Fruit fly (Drosophila melanogaster): ENCODE data around the gene GILT1.

GILT1 gene

dm6 chr3R:13400902-13401721 is 550 bp downstream of the GILT1 start (continued):
- no peak; the same call in 1 of the 2 replicates for TF ChIP-seq Bgb (GFP tag; IDR thresholded peaks at IDR 0.05; ENCODE audit: partially characterized antibody)
- TF ChIP-seq D (optimal IDR thresholded peaks at IDR 0.05) = no peak
- peak; percentile 80 for TF ChIP-seq D (GFP tag; optimal IDR thresholded peaks at IDR 0.05)
- no peak for TF ChIP-seq fru (optimal IDR thresholded peaks at IDR 0.05)
- peak in 1 of 3 experiments; percentile 45 for TF ChIP-seq Stat92E (GFP tag; optimal IDR thresholded peaks at IDR 0.05)
- TF ChIP-seq twi (tag; optimal IDR thresholded peaks at IDR 0.05) = peak; percentile 80
- peak; percentile 85 for TF ChIP-seq CG34422 (GFP tag; IDR thresholded peaks at IDR 0.05)
- peak; percentile 84 for TF ChIP-seq nerfin-1 (tag; optimal IDR thresholded peaks at IDR 0.05)
- peak; percentile 58 for TF ChIP-seq NK7.1 (GFP tag; optimal IDR thresholded peaks at IDR 0.05)
- TF ChIP-seq mld (GFP tag; IDR thresholded peaks at IDR 0.05; ENCODE audit: partially characterized antibody) = no peak
- TF ChIP-seq crol (GFP tag; IDR thresholded peaks at IDR 0.05) = no peak
- peak; percentile 81 for TF ChIP-seq jumu (GFP tag; optimal IDR thresholded peaks at IDR 0.05)
- peak; percentile 96 for TF ChIP-seq dmrt99B (tag; optimal IDR thresholded peaks at IDR 0.05)
- TF ChIP-seq MTF-1 (GFP tag; optimal IDR thresholded peaks at IDR 0.05; ENCODE audit: borderline replicate concordance) = peak; percentile 64
- peak; percentile 75 for TF ChIP-seq CG14050 (GFP tag; IDR thresholded peaks at IDR 0.05)
- peak; percentile 84 for TF ChIP-seq maf-S (GFP tag; optimal IDR thresholded peaks at IDR 0.05)
- no peak for TF ChIP-seq Lpt (GFP tag; optimal IDR thresholded peaks at IDR 0.05)
- TF ChIP-seq Dip2 (GFP tag; IDR thresholded peaks at IDR 0.05) = no peak
- peak; percentile 68 for TF ChIP-seq ssp (GFP tag; IDR thresholded peaks at IDR 0.05)
- TF ChIP-seq Dbx (GFP tag; IDR thresholded peaks at IDR 0.05) = peak; percentile 42; the same call in 1 of the 3 replicates
- no peak for TF ChIP-seq Optix (GFP tag; IDR thresholded peaks at IDR 0.05)
- peak; percentile 63; the same call in 1 of the 2 replicates for TF ChIP-seq CG16779 (GFP tag; IDR thresholded peaks at IDR 0.05)
- 0 out of 2 replicates have a peak, but pooled peaks have one; percentile 32 for TF ChIP-seq ham (GFP tag; IDR thresholded peaks at IDR 0.05)
- TF ChIP-seq Hsf (GFP tag; optimal IDR thresholded peaks at IDR 0.05) = peak; percentile 93
- TF ChIP-seq tx (GFP tag; optimal IDR thresholded peaks at IDR 0.05) = peak; percentile 86
- TF ChIP-seq CG31224 (GFP tag; IDR thresholded peaks at IDR 0.05) = peak; percentile 77
- peak; percentile 79 for TF ChIP-seq Bdp1 (GFP tag; optimal IDR thresholded peaks at IDR 0.05)
- TF ChIP-seq grau (tag; optimal IDR thresholded peaks at IDR 0.05) = peak; percentile 93
- TF ChIP-seq Fer2 (tag; optimal IDR thresholded peaks at IDR 0.05) = peak; percentile 27
- TF ChIP-seq Camta (GFP tag; optimal IDR thresholded peaks at IDR 0.05) = peak; percentile 89
- TF ChIP-seq CG18764 (GFP tag; optimal IDR thresholded peaks at IDR 0.05) = peak; percentile 62
- TF ChIP-seq CG17359 (tag; optimal IDR thresholded peaks at IDR 0.05) = peak; percentile 82
- TF ChIP-seq TFAM (GFP tag; optimal IDR thresholded peaks at IDR 0.05) = peak; percentile 53
- TF ChIP-seq ken (GFP tag; IDR thresholded peaks at IDR 0.05) = no peak; the same call in 2 of the 3 replicates
- peak; percentile 85 for TF ChIP-seq CG17568 (GFP tag; optimal IDR thresholded peaks at IDR 0.05)
- peak; percentile 84 for TF ChIP-seq Dip3 (GFP tag; optimal IDR thresholded peaks at IDR 0.05)
- peak; percentile 86 for TF ChIP-seq kah (GFP tag; optimal IDR thresholded peaks at IDR 0.05)
- peak; percentile 70 for TF ChIP-seq CG12299 (tag; optimal IDR thresholded peaks at IDR 0.05)
- TF ChIP-seq hb (GFP tag; IDR thresholded peaks at IDR 0.05; ENCODE audit: partially characterized antibody) = no peak
- peak; percentile 61 for TF ChIP-seq CG5245 (GFP tag; optimal IDR thresholded peaks at IDR 0.05)
- TF ChIP-seq CG15479 (GFP tag; optimal IDR thresholded peaks at IDR 0.05) = no peak
- peak; percentile 92 for TF ChIP-seq CG8924 (tag; optimal IDR thresholded peaks at IDR 0.05)
- peak; percentile 86 for TF ChIP-seq zfh2 (GFP tag; optimal IDR thresholded peaks at IDR 0.05)
- peak; percentile 80 for TF ChIP-seq NC2α (GFP tag; optimal IDR thresholded peaks at IDR 0.05)
- TF ChIP-seq CG11560 (tag; IDR thresholded peaks at IDR 0.05) = peak; percentile 62; the same call in 2 of the 3 replicates
- TF ChIP-seq CG17186 (GFP tag; optimal IDR thresholded peaks at IDR 0.05) = peak; percentile 55
- TF ChIP-seq CG6272 (GFP tag; IDR thresholded peaks at IDR 0.05) = peak; percentile 53
- no peak for TF ChIP-seq Doc2 (GFP tag; IDR thresholded peaks at IDR 0.05)
- peak; percentile 81 for TF ChIP-seq sisA (GFP tag; IDR thresholded peaks at IDR 0.05)
- peak; percentile 89 for TF ChIP-seq Bteb2 (GFP tag; optimal IDR thresholded peaks at IDR 0.05)
